Fruit fly (Drosophila melanogaster): ENCODE data around the gene CG14230.

CG14230 gene

DNA sequence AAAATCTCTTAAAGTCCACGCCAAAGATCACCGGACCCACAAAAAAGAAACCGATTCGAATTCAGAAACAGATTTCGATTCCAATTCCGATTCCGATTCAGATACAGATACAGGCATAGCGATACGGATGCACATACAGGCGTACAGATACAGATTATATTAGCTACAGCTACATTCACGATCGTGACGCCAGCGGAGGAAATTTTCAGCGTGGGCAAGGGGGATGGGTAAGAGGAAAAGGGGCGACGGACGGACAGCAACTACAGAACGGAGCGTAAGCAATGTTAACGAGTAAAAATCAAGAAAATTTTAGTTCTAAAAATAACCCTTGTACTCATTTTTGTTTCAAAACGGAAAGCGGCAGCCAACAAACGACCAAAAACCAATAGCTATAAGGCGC, 13.1 kb downstream of the CG14230 start:
- TF ChIP-seq Clk (GFP tag; optimal IDR thresholded peaks at IDR 0.05) (no peak), Hr96 (GFP tag; optimal IDR thresholded peaks at IDR 0.05) (peak; percentile 5)

DNA sequence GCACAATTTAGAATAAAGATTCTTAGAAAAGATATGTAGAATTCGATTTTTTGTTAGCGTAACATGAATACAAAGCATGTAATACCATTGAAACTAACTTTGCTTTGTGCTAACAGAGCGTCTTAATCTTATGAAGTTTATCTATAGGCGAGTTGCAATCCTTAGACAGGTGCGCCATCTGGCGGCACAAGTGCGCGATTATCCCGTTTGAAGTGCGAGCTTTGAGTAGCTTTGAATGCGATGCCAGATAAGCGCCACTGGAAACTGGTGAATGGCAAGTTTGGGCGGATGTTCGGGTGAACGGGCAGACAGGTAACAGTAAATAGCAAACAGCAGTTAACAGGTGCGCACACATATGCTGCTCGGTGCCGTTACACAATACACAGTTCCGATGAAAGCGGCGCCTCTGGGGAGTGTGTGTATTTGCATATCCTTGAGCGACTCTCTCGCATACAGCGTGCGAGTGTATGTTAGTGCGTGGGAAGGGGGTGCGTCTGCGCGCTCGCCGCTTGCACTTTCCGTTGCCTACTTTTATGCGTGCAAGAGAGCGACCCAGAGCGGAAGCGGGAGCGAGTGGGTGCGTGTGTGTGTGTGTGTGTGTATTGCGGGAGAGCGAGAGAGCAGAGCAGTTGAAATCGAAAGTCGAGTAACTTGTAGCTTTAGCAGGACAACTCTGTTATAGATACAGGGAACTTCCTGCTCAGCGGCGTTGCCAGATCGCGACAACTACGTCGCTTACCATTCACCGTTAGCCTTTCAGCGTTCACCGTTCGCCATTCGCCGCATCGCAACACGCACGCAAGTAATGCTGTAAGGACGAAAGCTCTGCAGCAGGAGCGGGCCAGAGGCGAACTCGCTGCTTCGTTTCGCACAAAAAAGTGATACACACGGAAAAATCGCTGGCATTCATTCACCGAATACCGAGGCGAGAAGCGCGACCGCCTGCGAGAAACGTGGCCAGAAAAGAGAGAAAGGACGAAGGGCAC, 14.3 kb downstream of the CG14230 start, which contains the start of gene CG12531:
Gene CG12531, plus strand, starts transcription at position 936 of the 986 bp plus-strand sequence.
- TF ChIP-seq CG14711 (tag; optimal IDR thresholded peaks at IDR 0.05) (no peak), cic (GFP tag; optimal IDR thresholded peaks at IDR 0.05) (no peak)

DNA sequence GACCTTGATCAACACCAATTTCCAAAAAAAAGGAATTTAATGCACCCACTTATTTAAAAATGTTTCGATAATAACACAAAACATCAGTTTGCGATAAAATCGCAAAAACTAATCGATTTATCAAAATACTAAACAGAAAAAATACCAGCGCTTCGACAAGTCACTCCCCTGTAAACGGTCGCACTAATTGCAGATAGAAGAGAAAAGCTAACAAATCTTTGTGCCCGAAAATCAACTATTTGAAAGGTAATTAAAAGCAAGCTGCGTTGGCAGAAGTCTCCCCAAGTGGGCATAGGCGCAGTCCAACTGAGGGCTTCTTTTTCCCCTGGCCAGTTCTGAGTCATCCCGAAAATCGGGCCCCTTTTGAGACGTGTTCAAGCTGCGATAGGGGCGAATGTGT, 26.9 kb downstream of the CG14230 start, which contains the start of gene AP-1-2beta:
Gene AP-1-2beta, plus strand, starts transcription at position 161 of the 400 bp plus-strand sequence.
- TF ChIP-seq CG5204 (GFP tag; optimal IDR thresholded peaks at IDR 0.05) (no peak), Mnt (GFP tag; optimal IDR thresholded peaks at IDR 0.05) (peak; percentile 7), CG1620 (GFP tag; optimal IDR thresholded peaks at IDR 0.05) (no peak), Clk (GFP tag; optimal IDR thresholded peaks at IDR 0.05) (no peak)

DNA sequence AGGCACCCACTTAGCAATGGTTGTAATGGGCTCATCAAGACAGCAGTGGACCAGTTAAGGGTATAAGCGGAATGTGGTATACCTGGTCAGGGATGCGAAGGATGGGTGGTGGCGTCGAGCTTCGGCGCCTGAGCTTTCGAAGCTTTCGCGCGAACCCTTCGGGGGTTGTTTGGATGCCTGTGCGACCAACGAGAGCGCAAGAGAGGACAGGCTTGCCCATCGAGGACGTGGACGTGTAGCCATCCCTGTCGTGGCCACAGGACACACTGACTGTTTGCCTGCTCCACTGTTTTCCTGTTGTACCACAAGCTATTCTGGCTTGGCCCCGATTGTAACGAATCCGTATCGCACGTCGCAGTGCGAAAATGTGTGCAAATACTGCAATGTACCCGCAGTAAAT, 31.3 kb downstream of the CG14230 start, which contains the start of gene CG14234:
Gene CG14234, plus strand, starts transcription at position 301 of the 400 bp plus-strand sequence.
- TF ChIP-seq Mnt (GFP tag; optimal IDR thresholded peaks at IDR 0.05) (no peak), CG33017 (tag; optimal IDR thresholded peaks at IDR 0.05) (no peak), CG5204 (GFP tag; optimal IDR thresholded peaks at IDR 0.05) (no peak), cnc (optimal IDR thresholded peaks at IDR 0.05) (no peak), tj (GFP tag; optimal IDR thresholded peaks at IDR 0.05) (no peak), toe (GFP tag; optimal IDR thresholded peaks at IDR 0.05) (no peak), Crg-1 (GFP tag; optimal IDR thresholded peaks at IDR 0.05) (no peak), CG11617 (GFP tag; optimal IDR thresholded peaks at IDR 0.05) (no peak), CG12768 (GFP tag; optimal IDR thresholded peaks at IDR 0.05) (no peak), bab1 (GFP tag; optimal IDR thresholded peaks at IDR 0.05) (no peak)

DNA sequence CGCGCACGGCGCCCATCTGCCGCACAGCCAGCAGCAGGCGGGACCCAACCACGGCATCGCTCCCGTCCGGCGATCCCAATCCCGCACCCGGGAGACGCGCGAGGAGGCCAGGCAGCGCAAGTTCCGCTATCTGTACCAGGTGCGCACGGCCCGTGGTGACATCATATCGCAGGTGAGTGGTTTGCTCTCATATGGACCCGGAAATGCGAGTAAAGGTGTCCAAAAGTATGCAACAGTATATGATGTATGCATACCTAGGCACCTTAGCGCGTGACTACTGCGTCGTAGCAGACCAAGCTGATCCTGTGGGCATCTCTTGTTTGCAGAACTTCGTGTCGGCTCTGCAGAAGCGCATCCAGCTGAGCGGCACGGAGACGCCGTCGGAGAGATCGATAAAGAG, 33.9 kb downstream of the CG14230 start:
- no peak for TF ChIP-seq kay (GFP tag; ENCODE audit: borderline replicate concordance)
- no peak for TF ChIP-seq CG1620 (GFP tag; optimal IDR thresholded peaks at IDR 0.05)
- TF ChIP-seq CG7045 (GFP tag; optimal IDR thresholded peaks at IDR 0.05) = no peak
- TF ChIP-seq Crg-1 (GFP tag; optimal IDR thresholded peaks at IDR 0.05) = no peak
- TF ChIP-seq pad (GFP tag; optimal IDR thresholded peaks at IDR 0.05) = no peak
- no peak for TF ChIP-seq cic (GFP tag; optimal IDR thresholded peaks at IDR 0.05)
- no peak for TF ChIP-seq CG11617 (GFP tag; optimal IDR thresholded peaks at IDR 0.05)
- TF ChIP-seq CG7101 (tag; optimal IDR thresholded peaks at IDR 0.05) = no peak
- TF ChIP-seq CG5204 (GFP tag; optimal IDR thresholded peaks at IDR 0.05) = no peak
- no peak for TF ChIP-seq toe (GFP tag; optimal IDR thresholded peaks at IDR 0.05)
- no peak for TF ChIP-seq bab1 (GFP tag; optimal IDR thresholded peaks at IDR 0.05)
- no peak for TF ChIP-seq Hr96 (GFP tag; optimal IDR thresholded peaks at IDR 0.05)
- TF ChIP-seq Mnt (GFP tag; optimal IDR thresholded peaks at IDR 0.05) = no peak
- no peak for TF ChIP-seq CG12768 (GFP tag; optimal IDR thresholded peaks at IDR 0.05)
- TF ChIP-seq Clk (GFP tag; optimal IDR thresholded peaks at IDR 0.05) = no peak
- no peak for TF ChIP-seq CG33017 (tag; optimal IDR thresholded peaks at IDR 0.05)
- no peak for TF ChIP-seq CG14711 (tag; optimal IDR thresholded peaks at IDR 0.05)
- no peak for TF ChIP-seq cnc (optimal IDR thresholded peaks at IDR 0.05)
- TF ChIP-seq ovo (GFP tag; optimal IDR thresholded peaks at IDR 0.05) = no peak
- TF ChIP-seq tj (GFP tag; optimal IDR thresholded peaks at IDR 0.05) = no peak

DNA sequence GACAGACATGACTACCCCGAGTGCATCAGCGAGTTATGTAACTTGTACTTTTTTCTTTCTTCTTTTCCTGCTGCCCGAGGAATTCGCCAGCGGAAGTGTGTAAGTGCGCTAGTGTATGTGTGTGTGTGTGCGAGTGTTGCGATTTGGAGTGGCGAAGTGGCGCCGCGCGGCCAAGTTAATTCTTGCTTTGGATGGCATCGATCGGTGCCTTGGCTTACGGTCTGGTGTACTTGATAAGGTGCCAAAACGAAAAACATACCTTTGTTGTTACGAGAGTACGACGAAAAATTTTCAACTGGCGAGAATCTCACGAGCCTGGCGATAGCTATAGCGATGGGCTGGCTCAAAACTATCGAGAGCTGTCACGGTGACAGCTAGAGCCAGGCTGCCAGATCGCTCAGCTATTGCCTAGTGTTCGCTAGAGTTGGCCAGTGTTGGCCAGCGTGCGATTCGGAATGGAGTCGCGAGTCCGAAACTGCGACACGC, 40.1 kb downstream of the CG14230 start, which contains the start of the genes CG18809, COX6B, CG33932 and Rpp20:
Gene CG18809, minus strand, starts transcription at position 333 of the 486 bp plus-strand sequence.
Gene COX6B, minus strand, starts transcription at position 333 of the 486 bp plus-strand sequence.
Gene CG33932, plus strand, starts transcription at position 429 of the 486 bp plus-strand sequence.
Gene Rpp20, plus strand, starts transcription at position 429 of the 486 bp plus-strand sequence.
- TF ChIP-seq tj (GFP tag; optimal IDR thresholded peaks at IDR 0.05) = peak; percentile 62
- TF ChIP-seq bab1 (GFP tag; optimal IDR thresholded peaks at IDR 0.05) = peak; percentile 81
- peak; percentile 45 for TF ChIP-seq toe (GFP tag; optimal IDR thresholded peaks at IDR 0.05)
- TF ChIP-seq cnc (optimal IDR thresholded peaks at IDR 0.05) = no peak
- peak; percentile 60 for TF ChIP-seq CG14711 (tag; optimal IDR thresholded peaks at IDR 0.05)
- no peak for TF ChIP-seq CG5204 (GFP tag; optimal IDR thresholded peaks at IDR 0.05)
- TF ChIP-seq CG7045 (GFP tag; optimal IDR thresholded peaks at IDR 0.05) = peak; percentile 31
- peak; percentile 86 for TF ChIP-seq Crg-1 (GFP tag; optimal IDR thresholded peaks at IDR 0.05)
- TF ChIP-seq CG33017 (tag; optimal IDR thresholded peaks at IDR 0.05) = no peak
- no peak for TF ChIP-seq Hr96 (GFP tag; optimal IDR thresholded peaks at IDR 0.05)
- TF ChIP-seq CG7101 (tag; optimal IDR thresholded peaks at IDR 0.05) = peak; percentile 79
- TF ChIP-seq CG11617 (GFP tag; optimal IDR thresholded peaks at IDR 0.05) = peak; percentile 74
- peak; percentile 40 for TF ChIP-seq cic (GFP tag; optimal IDR thresholded peaks at IDR 0.05)
- TF ChIP-seq kay (GFP tag; ENCODE audit: borderline replicate concordance) = no peak
- TF ChIP-seq pad (GFP tag; optimal IDR thresholded peaks at IDR 0.05) = peak; percentile 83
- peak; percentile 94 for TF ChIP-seq Mnt (GFP tag; optimal IDR thresholded peaks at IDR 0.05)
- TF ChIP-seq ovo (GFP tag; optimal IDR thresholded peaks at IDR 0.05) = peak; percentile 72
- peak; percentile 58 for TF ChIP-seq Clk (GFP tag; optimal IDR thresholded peaks at IDR 0.05)
- TF ChIP-seq CG1620 (GFP tag; optimal IDR thresholded peaks at IDR 0.05) = peak; percentile 91
- TF ChIP-seq CG12768 (GFP tag; optimal IDR thresholded peaks at IDR 0.05) = peak; percentile 37
